Fruit fly (Drosophila melanogaster): ENCODE data around the gene CG13038.

The CG13038 gene

dm6 chr3L:16364182-16364581 lies 36.5 kb upstream of the CG13038 start:
- TF ChIP-seq sv (GFP tag; optimal IDR thresholded peaks at IDR 0.05) (no peak), dsf (GFP tag; optimal IDR thresholded peaks at IDR 0.05; ENCODE audit: borderline replicate concordance) (no peak), tai (GFP tag; optimal IDR thresholded peaks at IDR 0.05) (no peak), Vsx2 (GFP tag; optimal IDR thresholded peaks at IDR 0.05; ENCODE audit: partially characterized antibody) (no peak), Myc (optimal IDR thresholded peaks at IDR 0.05) (no peak), Dfd (GFP tag; optimal IDR thresholded peaks at IDR 0.05) (no peak), rgr (GFP tag; optimal IDR thresholded peaks at IDR 0.05) (peak; percentile 70), Hnf4 (GFP tag; optimal IDR thresholded peaks at IDR 0.05) (peak; percentile 65), CG32264 (GFP tag; optimal IDR thresholded peaks at IDR 0.05) (peak; percentile 25), Abd-B (GFP tag; optimal IDR thresholded peaks at IDR 0.05) (no peak), Mio (GFP tag; optimal IDR thresholded peaks at IDR 0.05) (no peak), h (GFP tag; optimal IDR thresholded peaks at IDR 0.05) (peak; percentile 83), usp (GFP tag; optimal IDR thresholded peaks at IDR 0.05) (no peak), CrebA (GFP tag; optimal IDR thresholded peaks at IDR 0.05; ENCODE audit: borderline replicate concordance) (no peak), Sp1 (GFP tag; optimal IDR thresholded peaks at IDR 0.05) (peak; percentile 78), Hr83 (GFP tag; optimal IDR thresholded peaks at IDR 0.05; ENCODE audit: poor library complexity, severe bottlenecking) (no peak), br (GFP tag; optimal IDR thresholded peaks at IDR 0.05) (peak; percentile 73), pan (optimal IDR thresholded peaks at IDR 0.05) (no peak), sage (GFP tag; optimal IDR thresholded peaks at IDR 0.05) (no peak), GATAd (GFP tag; optimal IDR thresholded peaks at IDR 0.05) (no peak), Rel (GFP tag; optimal IDR thresholded peaks at IDR 0.05) (no peak), Rel (tag; optimal IDR thresholded peaks at IDR 0.05) (no peak), Hr78 (GFP tag; optimal IDR thresholded peaks at IDR 0.05) (no peak), psq (GFP tag; optimal IDR thresholded peaks at IDR 0.05) (peak; percentile 66), foxo (GFP tag; optimal IDR thresholded peaks at IDR 0.05) (peak in 1 of 2 experiments; percentile 78), Dif (GFP tag; optimal IDR thresholded peaks at IDR 0.05; ENCODE audit: partially characterized antibody) (no peak), fru (GFP tag; optimal IDR thresholded peaks at IDR 0.05) (peak; percentile 81), woc (GFP tag; optimal IDR thresholded peaks at IDR 0.05) (peak; percentile 67), jim (GFP tag; optimal IDR thresholded peaks at IDR 0.05) (no peak), dmrt93B (GFP tag; optimal IDR thresholded peaks at IDR 0.05) (peak; percentile 56), brk (GFP tag; optimal IDR thresholded peaks at IDR 0.05) (peak; percentile 27), HLH106 (tag; optimal IDR thresholded peaks at IDR 0.05) (peak; percentile 82), dl (GFP tag; optimal IDR thresholded peaks at IDR 0.05; ENCODE audit: insufficient read depth in 1 of 2, partially characterized antibody in 2 of 2) (no peak), OdsH (GFP tag; optimal IDR thresholded peaks at IDR 0.05) (peak; percentile 81), N (GFP tag; optimal IDR thresholded peaks at IDR 0.05) (no peak), Jra (GFP tag; optimal IDR thresholded peaks at IDR 0.05) (no peak), CG9705 (GFP tag; optimal IDR thresholded peaks at IDR 0.05) (peak; percentile 39), ey (GFP tag; optimal IDR thresholded peaks at IDR 0.05) (peak; percentile 69)

- TF ChIP-seq Hr83 (GFP tag; optimal IDR thresholded peaks at IDR 0.05; ENCODE audit: poor library complexity, severe bottlenecking): no peak
- TF ChIP-seq dmrt93B (GFP tag; optimal IDR thresholded peaks at IDR 0.05): no peak
- no peak for TF ChIP-seq Rel (GFP tag; optimal IDR thresholded peaks at IDR 0.05)
- TF ChIP-seq Rel (tag; optimal IDR thresholded peaks at IDR 0.05): no peak
- no peak for TF ChIP-seq jim (GFP tag; optimal IDR thresholded peaks at IDR 0.05)
- no peak for TF ChIP-seq h (GFP tag; optimal IDR thresholded peaks at IDR 0.05)
- TF ChIP-seq dl (GFP tag; optimal IDR thresholded peaks at IDR 0.05; ENCODE audit: insufficient read depth in 1 of 2, partially characterized antibody in 2 of 2): no peak
- no peak for TF ChIP-seq Mio (GFP tag; optimal IDR thresholded peaks at IDR 0.05)
Measured at dm6 chr3L:16362119-16362653, 34.5 kb upstream of the CG13038 start, which contains the start of gene Cpr72Ea. Cpr72Ea (plus strand) TSS chr3L:16362603.
